Worm (Caenorhabditis elegans) whole organism, L2 larva: ENCODE data around the gene srh-28.

Experiments used
- blmp-1 ChIP-seq: sonication (generic microtip); optimal IDR thresholded peaks from 2 replicates; lab custom pipeline; 2017; ENCODE audit warnings: missing genetic modification characterization, mild to moderate bottlenecking, missing compliant biosample characterization, antibody characterized with exemption, moderate library complexity; ENCODE audit not compliant: insufficient read depth
- egl-27 ChIP-seq: sonication (generic microtip); optimal IDR thresholded peaks from 3 replicates; lab custom pipeline; 2017; ENCODE audit warnings: missing biosample characterization, missing genetic modification reagents, missing genetic modification characterization
- lin-13 ChIP-seq: fragments of 150-350 bp; optimal IDR thresholded peaks from 2 replicates; lab custom pipeline; 2014; ENCODE audit warnings: missing biosample characterization, missing genetic modification reagents, missing genetic modification characterization
- nhr-129 ChIP-seq: fragments of 150-350 bp; optimal IDR thresholded peaks from 2 replicates; lab custom pipeline; 2014; ENCODE audit warnings: missing biosample characterization, missing genetic modification characterization
- nhr-77 ChIP-seq: fragments of 150-350 bp; optimal IDR thresholded peaks from 2 replicates; lab custom pipeline; 2014; ENCODE audit warnings: missing biosample characterization, missing genetic modification characterization
- unc-62 ChIP-seq: fragments of 150-350 bp; optimal IDR thresholded peaks from 2 replicates; lab custom pipeline; 2014; ENCODE audit warnings: missing biosample characterization, missing genetic modification reagents, missing genetic modification characterization

ce11 chrV:6782260-6782659, 6.7 kb upstream of the srh-28 start:
- TF ChIP-seq nhr-77 (tag; lab: Kevin White, UChicago) (no peak), nhr-129 (tag; lab: Kevin White, UChicago) (no peak), unc-62 (GFP tag; lab: Kevin White, UChicago) (no peak), blmp-1 (tag; lab: Kevin White, UChicago) (no peak), lin-13 (GFP tag; lab: Kevin White, UChicago) (no peak), egl-27 (tag; lab: Kevin White, UChicago) (no peak)
